Worm (Caenorhabditis elegans) whole organism, L4 larva: ENCODE results near the gene txdc-9.

Experiments
- F10B5.3 ChIP-seq: sonication (generic microtip); optimal IDR thresholded peaks from 2 replicates; lab custom pipeline; 2016; ENCODE audit warnings: mild to moderate bottlenecking, missing genetic modification characterization, missing compliant biosample characterization
- F44E2.7 ChIP-seq: fragments of 200-800 bp; sonication (Bioruptor generic); IDR thresholded peaks from 2 replicates; pipeline ENCODE4 v2.1.2; 2022; ENCODE audit warnings: missing genetic modification characterization, missing compliant biosample characterization
- Y105C5A.15 ChIP-seq: fragments of 200-800 bp; sonication (Bioruptor generic); IDR thresholded peaks from 2 replicates; pipeline ENCODE4 v1.3.6; 2022; ENCODE audit warnings: missing genetic modification characterization, missing compliant biosample characterization
- Y48G9A.11 ChIP-seq: fragments of 200-800 bp; sonication (Bioruptor generic); IDR thresholded peaks from 2 replicates; pipeline ENCODE4 v1.3.6; 2022; ENCODE audit warnings: missing genetic modification reagents, missing genetic modification characterization, missing compliant biosample characterization
- Y5F2A.4 ChIP-seq: fragments of 200-800 bp; sonication (Bioruptor generic); optimal IDR thresholded peaks from 2 replicates; lab custom pipeline; 2018; ENCODE audit warnings: mild to moderate bottlenecking, missing genetic modification characterization, missing compliant biosample characterization
- ZK546.5 ChIP-seq, 2 experiments: sonication (generic microtip); optimal IDR thresholded peaks; 2 replicates each; lab custom pipeline; 2017; ENCODE audit warnings: missing biosample characterization in 2 of 2, missing genetic modification characterization in 2 of 2
- aha-1 ChIP-seq: fragments of 150-350 bp; peaks from one replicate; lab custom pipeline; 2014; ENCODE audit warnings: missing biosample characterization, missing genetic modification characterization
- ama-1 ChIP-seq: fragments of 150-350 bp; optimal IDR thresholded peaks from 2 replicates; lab custom pipeline; 2014; ENCODE audit warnings: inconsistent platforms, mixed read lengths
- attf-4 ChIP-seq: sonication (generic microtip); optimal IDR thresholded peaks from 3 replicates; lab custom pipeline; 2017; ENCODE audit warnings: missing biosample characterization, missing genetic modification characterization
- ceh-44 ChIP-seq: fragments of 200-800 bp; sonication (Bioruptor generic); IDR thresholded peaks from 2 replicates; pipeline ENCODE4 v1.3.6; 2022; ENCODE audit warnings: missing genetic modification reagents, missing genetic modification characterization, missing compliant biosample characterization
- dmd-9 ChIP-seq: fragments of 200-800 bp; sonication (Bioruptor generic); IDR thresholded peaks from 2 replicates; pipeline ENCODE4 v1.3.6; 2022; ENCODE audit warnings: missing genetic modification reagents, missing genetic modification characterization, missing compliant biosample characterization
- dpl-1 ChIP-seq: fragments of 150-350 bp; optimal IDR thresholded peaks from 2 replicates; lab custom pipeline; 2014; ENCODE audit warnings: missing biosample characterization, missing genetic modification reagents, missing genetic modification characterization
- duxl-1 ChIP-seq: sonication (generic microtip); optimal IDR thresholded peaks from 2 replicates; lab custom pipeline; 2016; ENCODE audit warnings: mild to moderate bottlenecking, missing genetic modification characterization, moderate library complexity, missing compliant biosample characterization; ENCODE audit not compliant: poor library complexity
- egl-43 ChIP-seq: fragments of 200-800 bp; sonication (Bioruptor generic); IDR thresholded peaks from 2 replicates; pipeline ENCODE4 v1.3.6; 2022; ENCODE audit warnings: missing genetic modification reagents, missing genetic modification characterization, missing compliant biosample characterization
- gei-8 ChIP-seq: fragments of 200-800 bp; sonication (Bioruptor generic); optimal IDR thresholded peaks from 2 replicates; lab custom pipeline; 2018; ENCODE audit warnings: mild to moderate bottlenecking, missing genetic modification characterization, missing compliant biosample characterization
- hlh-30 ChIP-seq: sonication (generic microtip); optimal IDR thresholded peaks from 2 replicates; lab custom pipeline; 2017; ENCODE audit warnings: antibody characterized with exemption, mild to moderate bottlenecking, missing genetic modification characterization, missing compliant biosample characterization; ENCODE audit not compliant: insufficient read depth
- hmg-1.1 ChIP-seq: fragments of 200-800 bp; sonication (Bioruptor generic); IDR thresholded peaks from 2 replicates; pipeline ENCODE4 v1.3.6; 2022; ENCODE audit warnings: missing genetic modification reagents, missing genetic modification characterization, missing compliant biosample characterization
- jun-1 ChIP-seq: fragments of 150-350 bp; optimal IDR thresholded peaks from 2 replicates; lab custom pipeline; 2014; ENCODE audit warnings: missing biosample characterization, missing genetic modification reagents, missing genetic modification characterization
- lin-13 ChIP-seq: fragments of 150-350 bp; optimal IDR thresholded peaks from 2 replicates; lab custom pipeline; 2014; ENCODE audit warnings: missing biosample characterization, missing genetic modification reagents, missing genetic modification characterization
- lin-15B ChIP-seq: fragments of 150-350 bp; sonication (generic microtip); optimal IDR thresholded peaks from 3 replicates; lab custom pipeline; 2014; ENCODE audit warnings: missing biosample characterization, missing genetic modification characterization
- lin-29 ChIP-seq: fragments of 200-800 bp; sonication (Bioruptor generic); IDR thresholded peaks from 2 replicates; pipeline ENCODE4 v1.3.6; 2022; ENCODE audit warnings: missing genetic modification reagents, missing genetic modification characterization, missing compliant biosample characterization
- lin-38 ChIP-seq: fragments of 200-800 bp; sonication (Bioruptor generic); IDR thresholded peaks from 2 replicates; pipeline ENCODE4 v1.3.6; 2022; ENCODE audit warnings: missing genetic modification reagents, missing genetic modification characterization, missing compliant biosample characterization
- madf-5 ChIP-seq, 2 experiments: fragments of 200-800 bp; sonication (Bioruptor generic); IDR thresholded peaks; 2 replicates each; pipeline ENCODE4 v1.3.6; 2022; ENCODE audit warnings: missing compliant biosample characterization in 2 of 2, missing genetic modification characterization in 2 of 2
- mdl-1 ChIP-seq, 2 experiments: fragments of 150-350 bp in 1 of 2; sonication (generic microtip) in 1 of 2; optimal IDR thresholded peaks; 2 replicates each; lab custom pipeline; 2014 to 2017; ENCODE audit warnings: missing biosample characterization in 2 of 2, missing genetic modification characterization in 2 of 2
- mdt-29 ChIP-seq: fragments of 200-800 bp; sonication (Bioruptor generic); IDR thresholded peaks from 2 replicates; pipeline ENCODE4 v1.3.6; 2022; ENCODE audit warnings: missing genetic modification reagents, missing genetic modification characterization, missing compliant biosample characterization
- mep-1 ChIP-seq: fragments of 150-350 bp; sonication (generic microtip); optimal IDR thresholded peaks from 3 replicates; lab custom pipeline; 2014; ENCODE audit warnings: missing biosample characterization, missing genetic modification characterization
- mes-2 ChIP-seq: sonication (generic microtip); optimal IDR thresholded peaks from 2 replicates; lab custom pipeline; 2016; ENCODE audit warnings: missing genotype, mild to moderate bottlenecking, missing genetic modification characterization, missing compliant biosample characterization; ENCODE audit not compliant: poor library complexity, severe bottlenecking
- nhr-102 ChIP-seq: sonication (generic microtip); optimal IDR thresholded peaks from 2 replicates; lab custom pipeline; 2016; ENCODE audit warnings: mild to moderate bottlenecking, missing genetic modification characterization, moderate library complexity, missing compliant biosample characterization
- nhr-11 ChIP-seq: fragments of 150-350 bp; optimal IDR thresholded peaks from 2 replicates; lab custom pipeline; 2014; ENCODE audit warnings: missing biosample characterization, missing genetic modification characterization
- nhr-111 ChIP-seq: fragments of 200-800 bp; sonication (Bioruptor generic); optimal IDR thresholded peaks from 2 replicates; lab custom pipeline; 2018; ENCODE audit warnings: mild to moderate bottlenecking, missing genetic modification characterization, missing compliant biosample characterization
- nhr-237 ChIP-seq: sonication (generic microtip); optimal IDR thresholded peaks from 2 replicates; lab custom pipeline; 2017; ENCODE audit warnings: missing biosample characterization, missing genetic modification characterization
- nhr-28 ChIP-seq: fragments of 150-350 bp; optimal IDR thresholded peaks from 2 replicates; lab custom pipeline; 2014; ENCODE audit warnings: missing biosample characterization, missing genetic modification characterization
- nhr-76 ChIP-seq: fragments of 150-350 bp; optimal IDR thresholded peaks from 2 replicates; lab custom pipeline; 2014; ENCODE audit warnings: missing biosample characterization, missing genetic modification characterization
- pha-4 ChIP-seq, 2 experiments: fragments of 150-350 bp in 1 of 2; fragments of 200-800 bp in 1 of 2; sonication (Bioruptor generic) in 1 of 2; IDR thresholded peaks in 1 of 2; optimal IDR thresholded peaks in 1 of 2; 2 replicates each; pipeline versions ENCODE4 v1.3.6 to Lab custom; 2014 to 2022; ENCODE audit warnings: missing genetic modification characterization in 2 of 2, missing genetic modification reagents in 2 of 2, missing biosample characterization in 1 of 2, missing compliant biosample characterization in 1 of 2
- snpc-1.2 ChIP-seq: fragments of 200-800 bp; sonication (Bioruptor generic); IDR thresholded peaks from 2 replicates; pipeline ENCODE4 v1.3.6; 2022; ENCODE audit warnings: missing genetic modification reagents, missing genetic modification characterization, missing compliant biosample characterization
- snpc-4 ChIP-seq: fragments of 150-350 bp; optimal IDR thresholded peaks from 2 replicates; lab custom pipeline; 2014; ENCODE audit warnings: missing biosample characterization, missing genetic modification characterization
- spr-1 ChIP-seq: sonication (generic microtip); optimal IDR thresholded peaks from 2 replicates; lab custom pipeline; 2016; ENCODE audit warnings: mild to moderate bottlenecking, missing genetic modification characterization, missing compliant biosample characterization
- spr-3 ChIP-seq: fragments of 200-800 bp; sonication (Bioruptor generic); optimal IDR thresholded peaks from 2 replicates; lab custom pipeline; 2018; ENCODE audit warnings: mild to moderate bottlenecking, missing genetic modification characterization, missing compliant biosample characterization
- unc-130 ChIP-seq: sonication (generic microtip); optimal IDR thresholded peaks from 2 replicates; lab custom pipeline; 2016; ENCODE audit warnings: missing genetic modification reagents, missing genetic modification characterization, missing compliant biosample characterization
- unc-62 ChIP-seq, 3 experiments: fragments of 150-350 bp in 1 of 3; sonication (generic microtip); optimal IDR thresholded peaks in 2 of 3; peaks in 1 of 3; 1 replicate in 1 of 3; 2 replicates in 2 of 3; lab custom pipeline; 2014 to 2017; ENCODE audit warnings: missing biosample characterization in 3 of 3, missing genetic modification characterization in 3 of 3, missing genetic modification reagents in 3 of 3, missing genotype in 1 of 3
- vab-7 ChIP-seq: fragments of 200-800 bp; sonication (Bioruptor generic); IDR thresholded peaks from 2 replicates; pipeline ENCODE4 v1.3.6; 2022; ENCODE audit warnings: missing genetic modification reagents, missing genetic modification characterization, missing compliant biosample characterization
- zag-1 ChIP-seq: fragments of 150-350 bp; optimal IDR thresholded peaks from 2 replicates; lab custom pipeline; 2014; ENCODE audit warnings: missing biosample characterization, missing genetic modification characterization
- zfp-3 ChIP-seq: fragments of 200-800 bp; sonication (Bioruptor generic); conservative IDR thresholded peaks from 2 replicates; pipeline ENCODE4 v1.3.6; 2022; ENCODE audit warnings: missing genetic modification reagents, missing genetic modification characterization, missing compliant biosample characterization
- ztf-11 ChIP-seq: fragments of 150-350 bp; optimal IDR thresholded peaks from 2 replicates; lab custom pipeline; 2014; ENCODE audit warnings: missing biosample characterization, missing genetic modification characterization

The txdc-9 gene

DNA sequence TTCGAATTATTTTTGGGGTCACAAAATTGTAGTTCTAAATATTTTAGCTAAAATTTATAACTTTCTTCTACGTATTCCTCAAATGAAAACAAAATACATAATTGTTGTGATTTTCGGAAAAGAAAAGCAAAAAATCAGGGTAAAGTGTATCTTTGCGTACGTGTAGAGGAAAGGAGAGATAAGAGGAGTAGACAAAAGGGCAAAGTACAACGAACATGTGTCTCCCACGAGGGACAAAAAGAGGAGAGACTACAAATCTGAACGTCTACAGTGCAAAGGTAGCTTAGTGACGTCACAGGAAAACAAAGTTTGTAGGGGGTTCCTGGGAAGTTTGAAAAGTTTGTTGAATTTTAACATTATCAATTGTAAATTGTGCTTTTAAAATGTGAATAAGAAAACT lies 15.5 kb downstream of the txdc-9 start (continued):
- TF ChIP-seq vab-7 (GFP tag; lab: Robert Waterston, UW) (no peak), nhr-111 (GFP tag; lab: Kevin White, UChicago) (no peak)

DNA sequence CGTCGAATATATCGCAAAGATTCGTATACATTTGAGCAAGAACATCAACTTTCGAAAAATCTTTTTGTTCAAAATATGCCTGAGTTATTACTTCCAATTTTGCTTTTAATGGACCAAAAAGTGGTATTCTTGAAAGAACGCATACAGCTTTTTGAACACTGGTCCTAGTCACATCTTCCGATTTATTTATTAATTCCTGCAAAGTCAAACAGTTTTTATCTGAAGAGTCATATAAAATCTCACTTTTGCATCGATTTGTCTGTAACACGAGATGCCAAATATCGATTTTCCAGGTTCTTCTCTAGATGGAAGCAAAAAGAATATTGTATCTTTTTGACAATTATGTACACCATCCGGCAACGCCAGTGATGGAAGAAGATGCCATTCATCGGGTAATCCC lies 17.9 kb downstream of the txdc-9 start:
- TF ChIP-seq vab-7 (GFP tag; lab: Robert Waterston, UW) (no peak), aha-1 (tag; lab: Kevin White, UChicago) (peak; percentile 96), nhr-102 (tag; lab: Kevin White, UChicago) (peak; percentile 4), ceh-44 (GFP tag; lab: Robert Waterston, UW) (no peak), ama-1 (lab: Kevin White, UChicago) (no peak), mep-1 (tag; lab: Kevin White, UChicago) (no peak), spr-1 (tag; lab: Kevin White, UChicago) (no peak), spr-3 (GFP tag; lab: Kevin White, UChicago) (no peak)

DNA sequence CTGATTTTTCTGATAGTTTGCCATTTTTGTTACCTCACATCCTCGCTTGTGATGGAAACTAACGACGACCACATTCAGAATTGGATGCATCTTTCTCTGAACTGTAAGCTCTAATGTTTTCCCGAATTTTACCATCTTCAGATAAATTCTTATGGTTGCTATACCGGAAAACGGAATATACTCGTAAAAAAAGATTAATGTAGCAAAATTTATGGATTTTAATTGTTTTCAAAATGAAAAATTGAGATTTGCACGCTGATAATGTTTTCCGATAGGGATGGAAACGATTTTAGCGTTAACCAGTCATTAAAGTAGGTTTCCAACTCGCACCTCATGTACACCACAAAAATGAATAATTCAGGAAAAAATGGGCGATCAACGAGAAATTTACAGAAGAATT lies 18.6 kb downstream of the txdc-9 start, which contains the start of gene T26A5.6:
Gene T26A5.6, minus strand, starts transcription at position 101 of the 400 bp plus-strand sequence.
- TF ChIP-seq mep-1 (tag; lab: Kevin White, UChicago) = no peak
- no peak for TF ChIP-seq unc-62 (GFP tag; optimal IDR thresholded peaks at IDR 0.05 in 1 of 2; lab: Kevin White, UChicago)
- no peak for TF ChIP-seq unc-62 (tag; optimal IDR thresholded peaks at IDR 0.05; lab: Kevin White, UChicago)
- no peak for TF ChIP-seq zag-1
- TF ChIP-seq Y48G9A.11 (GFP tag; lab: Robert Waterston, UW) = no peak
- no peak for TF ChIP-seq unc-130
- no peak for TF ChIP-seq hlh-30 (tag; lab: Kevin White, UChicago)
- no peak for TF ChIP-seq mes-2
- TF ChIP-seq nhr-237 (tag; lab: Kevin White, UChicago) = no peak
- TF ChIP-seq dpl-1 = no peak
- no peak for TF ChIP-seq gei-8 (GFP tag; lab: Kevin White, UChicago)
- TF ChIP-seq ZK546.5 (tag; optimal IDR thresholded peaks at IDR 0.05; lab: Kevin White, UChicago) = no peak
- no peak for TF ChIP-seq lin-15B (tag; lab: Kevin White, UChicago)
- no peak for TF ChIP-seq F44E2.7
- no peak for TF ChIP-seq Y105C5A.15 (GFP tag; lab: Robert Waterston, UW)
- TF ChIP-seq ama-1 (lab: Kevin White, UChicago) = no peak
- no peak for TF ChIP-seq madf-5 (GFP tag; IDR thresholded peaks at IDR 0.05; lab: Robert Waterston, UW)
- TF ChIP-seq duxl-1 = no peak

DNA sequence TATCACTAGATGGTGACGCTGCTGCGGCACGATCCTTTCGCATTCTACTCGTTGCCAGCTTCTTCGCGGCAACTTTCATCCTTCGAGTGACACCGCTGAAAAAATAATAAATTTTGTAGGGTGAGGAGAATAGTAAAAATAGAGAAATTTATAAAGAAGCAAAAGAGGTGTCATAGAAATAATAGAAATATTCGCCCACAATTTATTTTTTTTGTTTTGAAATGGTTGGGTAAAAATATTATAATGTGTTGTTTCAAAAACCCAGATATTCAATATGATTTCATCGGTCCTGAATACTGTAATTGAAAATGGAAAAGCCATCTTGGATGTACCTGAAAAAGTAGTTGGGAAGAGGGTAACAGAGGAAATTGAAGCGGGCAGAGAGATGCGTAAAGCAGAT lies 20.3 kb downstream of the txdc-9 start, which contains the start of gene set-1:
Gene set-1, minus strand, starts transcription at position 101 of the 400 bp plus-strand sequence.
- TF ChIP-seq F10B5.3 (tag; lab: Kevin White, UChicago) = no peak
- TF ChIP-seq nhr-28 = no peak
- no peak for TF ChIP-seq lin-13 (GFP tag; lab: Kevin White, UChicago)
- TF ChIP-seq hmg-1.1 (GFP tag; lab: Robert Waterston, UW) = no peak
- no peak for TF ChIP-seq attf-4 (tag; lab: Kevin White, UChicago)
- no peak for TF ChIP-seq snpc-1.2 (GFP tag; lab: Robert Waterston, UW)
- TF ChIP-seq dmd-9 = no peak
- TF ChIP-seq nhr-76 = no peak

DNA sequence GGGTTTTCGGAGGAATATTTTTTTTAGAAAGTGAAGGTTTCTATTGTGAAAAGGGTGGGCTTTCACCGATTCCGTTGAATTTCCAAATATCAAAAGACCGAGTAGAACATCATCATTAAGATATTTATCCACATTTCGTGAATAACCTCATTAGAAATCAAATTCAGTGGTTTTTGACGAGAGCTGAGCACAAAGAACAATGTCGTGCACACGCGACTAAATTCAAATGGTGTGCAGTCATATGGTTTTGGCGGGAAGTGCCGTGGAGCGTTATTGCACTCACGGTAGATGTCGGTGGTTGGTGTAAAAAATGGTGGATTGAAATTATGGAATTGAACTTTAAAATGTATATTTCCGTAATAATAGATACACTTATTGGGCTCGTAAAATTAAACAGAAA lies 20.7 kb downstream of the txdc-9 start:
- TF ChIP-seq snpc-4 (tag; lab: Kevin White, UChicago) (no peak), duxl-1 (no peak), aha-1 (tag; lab: Kevin White, UChicago) (no peak), ztf-11 (tag; lab: Kevin White, UChicago) (no peak), zfp-3 (no peak), egl-43 (GFP tag; lab: Robert Waterston, UW) (no peak), madf-5 (GFP tag; IDR thresholded peaks at IDR 0.05; lab: Robert Waterston, UW) (no peak), mes-2 (peak; percentile 5), Y5F2A.4 (no peak), lin-38 (GFP tag; lab: Robert Waterston, UW) (peak; percentile 39; the same call in 1 of the 2 replicates), jun-1 (tag; lab: Kevin White, UChicago) (no peak), mdt-29 (no peak), lin-13 (GFP tag; lab: Kevin White, UChicago) (no peak), mdl-1 (tag; optimal IDR thresholded peaks at IDR 0.05; lab: Kevin White, UChicago) (no peak), lin-29 (no peak), pha-4 (GFP tag; IDR thresholded peaks at IDR 0.05; lab: Robert Waterston, UW) (no peak), pha-4 (tag; optimal IDR thresholded peaks at IDR 0.05; lab: Kevin White, UChicago) (no peak), nhr-11 (tag; lab: Kevin White, UChicago) (no peak), spr-3 (GFP tag; lab: Kevin White, UChicago) (no peak)
